Worm (Caenorhabditis elegans) whole organism, L4 larva: ENCODE measurements around the gene cpi-1.

Source experiments
- D1046.2 ChIP-seq: fragments of 200-800 bp; sonication (Bioruptor generic); IDR thresholded peaks from 2 replicates; pipeline ENCODE4 v1.3.6; 2022; ENCODE audit warnings: missing genetic modification characterization, missing compliant biosample characterization
- F26F4.8 ChIP-seq: fragments of 200-800 bp; sonication (Bioruptor generic); conservative IDR thresholded peaks from 2 replicates; pipeline ENCODE4 v1.3.6; 2022; ENCODE audit warnings: missing genetic modification characterization, missing compliant biosample characterization
- F37D6.2 ChIP-seq: sonication (generic microtip); optimal IDR thresholded peaks from 2 replicates; lab custom pipeline; 2016; ENCODE audit warnings: mild to moderate bottlenecking, missing genetic modification characterization, missing compliant biosample characterization
- F49E8.2 ChIP-seq: sonication (generic microtip); optimal IDR thresholded peaks from 2 replicates; lab custom pipeline; 2016; ENCODE audit warnings: missing compliant biosample characterization, mild to moderate bottlenecking, missing genetic modification characterization, borderline replicate concordance
- R02D3.7 ChIP-seq: fragments of 150-350 bp; sonication (generic microtip); optimal IDR thresholded peaks from 3 replicates; lab custom pipeline; 2014; ENCODE audit warnings: missing biosample characterization, missing genetic modification characterization
- T26A8.4 ChIP-seq: fragments of 200-800 bp; sonication (Bioruptor generic); IDR thresholded peaks from 2 replicates; pipeline ENCODE4 v1.3.6; 2022; ENCODE audit warnings: missing genetic modification characterization, missing compliant biosample characterization
- Y5F2A.4 ChIP-seq: fragments of 200-800 bp; sonication (Bioruptor generic); optimal IDR thresholded peaks from 2 replicates; lab custom pipeline; 2018; ENCODE audit warnings: mild to moderate bottlenecking, missing genetic modification characterization, missing compliant biosample characterization
- aha-1 ChIP-seq: fragments of 150-350 bp; peaks from one replicate; lab custom pipeline; 2014; ENCODE audit warnings: missing biosample characterization, missing genetic modification characterization
- arid-1 ChIP-seq: fragments of 200-800 bp; sonication (Bioruptor generic); conservative IDR thresholded peaks from 2 replicates; pipeline ENCODE4 v1.3.6; 2022; ENCODE audit warnings: missing genetic modification reagents, missing genetic modification characterization, missing compliant biosample characterization
- ceh-20 ChIP-seq: fragments of 200-800 bp; sonication (Bioruptor generic); IDR thresholded peaks from 2 replicates; pipeline ENCODE4 v1.3.6; 2022; ENCODE audit warnings: missing genetic modification reagents, missing genetic modification characterization, missing compliant biosample characterization
- ceh-32 ChIP-seq: sonication (generic microtip); optimal IDR thresholded peaks from 2 replicates; lab custom pipeline; 2016; ENCODE audit warnings: mild to moderate bottlenecking, missing genetic modification characterization, missing compliant biosample characterization; ENCODE audit not compliant: poor library complexity
- ceh-44 ChIP-seq: fragments of 200-800 bp; sonication (Bioruptor generic); IDR thresholded peaks from 2 replicates; pipeline ENCODE4 v1.3.6; 2022; ENCODE audit warnings: missing genetic modification reagents, missing genetic modification characterization, missing compliant biosample characterization
- ceh-62 ChIP-seq: sonication (generic microtip); optimal IDR thresholded peaks from 2 replicates; lab custom pipeline; 2017; ENCODE audit warnings: missing biosample characterization, missing genetic modification characterization
- ces-1 ChIP-seq: fragments of 150-350 bp; sonication (generic microtip); optimal IDR thresholded peaks from 4 replicates; lab custom pipeline; 2014; ENCODE audit warnings: missing biosample characterization, missing genetic modification reagents, missing genetic modification characterization
- daf-8 ChIP-seq: fragments of 200-800 bp; sonication (Bioruptor generic); IDR thresholded peaks from 2 replicates; pipeline ENCODE4 v1.3.6; 2022; ENCODE audit warnings: missing genetic modification characterization, missing compliant biosample characterization
- dmd-6 ChIP-seq: fragments of 200-800 bp; sonication (Bioruptor generic); IDR thresholded peaks from 2 replicates; pipeline ENCODE4 v1.3.6; 2022; ENCODE audit warnings: missing genetic modification reagents, missing genetic modification characterization, missing compliant biosample characterization
- dmd-9 ChIP-seq: fragments of 200-800 bp; sonication (Bioruptor generic); IDR thresholded peaks from 2 replicates; pipeline ENCODE4 v1.3.6; 2022; ENCODE audit warnings: missing genetic modification reagents, missing genetic modification characterization, missing compliant biosample characterization
- dpl-1 ChIP-seq: fragments of 150-350 bp; optimal IDR thresholded peaks from 2 replicates; lab custom pipeline; 2014; ENCODE audit warnings: missing biosample characterization, missing genetic modification reagents, missing genetic modification characterization
- duxl-1 ChIP-seq: sonication (generic microtip); optimal IDR thresholded peaks from 2 replicates; lab custom pipeline; 2016; ENCODE audit warnings: mild to moderate bottlenecking, missing genetic modification characterization, moderate library complexity, missing compliant biosample characterization; ENCODE audit not compliant: poor library complexity
- egl-43 ChIP-seq: fragments of 200-800 bp; sonication (Bioruptor generic); IDR thresholded peaks from 2 replicates; pipeline ENCODE4 v1.3.6; 2022; ENCODE audit warnings: missing genetic modification reagents, missing genetic modification characterization, missing compliant biosample characterization
- fos-1 ChIP-seq: fragments of 150-350 bp; optimal IDR thresholded peaks from 2 replicates; lab custom pipeline; 2014; ENCODE audit warnings: missing biosample characterization, missing genetic modification characterization
- hlh-11 ChIP-seq: fragments of 200-800 bp; sonication (Bioruptor generic); optimal IDR thresholded peaks from 2 replicates; lab custom pipeline; 2018; ENCODE audit warnings: mild to moderate bottlenecking, missing genetic modification characterization, missing compliant biosample characterization
- hmg-1.1 ChIP-seq: fragments of 200-800 bp; sonication (Bioruptor generic); IDR thresholded peaks from 2 replicates; pipeline ENCODE4 v1.3.6; 2022; ENCODE audit warnings: missing genetic modification reagents, missing genetic modification characterization, missing compliant biosample characterization
- lim-7 ChIP-seq: fragments of 200-800 bp; sonication (Bioruptor generic); IDR thresholded peaks from 2 replicates; pipeline ENCODE4 v1.3.6; 2022; ENCODE audit warnings: missing genetic modification characterization, missing compliant biosample characterization
- lin-13 ChIP-seq: fragments of 150-350 bp; optimal IDR thresholded peaks from 2 replicates; lab custom pipeline; 2014; ENCODE audit warnings: missing biosample characterization, missing genetic modification reagents, missing genetic modification characterization
- lin-29 ChIP-seq: fragments of 200-800 bp; sonication (Bioruptor generic); IDR thresholded peaks from 2 replicates; pipeline ENCODE4 v1.3.6; 2022; ENCODE audit warnings: missing genetic modification reagents, missing genetic modification characterization, missing compliant biosample characterization
- lin-38 ChIP-seq: fragments of 200-800 bp; sonication (Bioruptor generic); IDR thresholded peaks from 2 replicates; pipeline ENCODE4 v1.3.6; 2022; ENCODE audit warnings: missing genetic modification reagents, missing genetic modification characterization, missing compliant biosample characterization
- madf-9 ChIP-seq: fragments of 200-800 bp; sonication (Bioruptor generic); conservative IDR thresholded peaks from 2 replicates; pipeline ENCODE4 v1.3.6; 2022; ENCODE audit warnings: missing genetic modification reagents, missing genetic modification characterization, missing compliant biosample characterization
- mep-1 ChIP-seq: fragments of 150-350 bp; sonication (generic microtip); optimal IDR thresholded peaks from 3 replicates; lab custom pipeline; 2014; ENCODE audit warnings: missing biosample characterization, missing genetic modification characterization
- mxl-3 ChIP-seq: fragments of 200-800 bp; sonication (Bioruptor generic); optimal IDR thresholded peaks from 2 replicates; lab custom pipeline; 2018; ENCODE audit warnings: mild to moderate bottlenecking, missing genetic modification characterization, missing compliant biosample characterization
- nhr-10 ChIP-seq: fragments of 150-350 bp; optimal IDR thresholded peaks from 2 replicates; lab custom pipeline; 2014; ENCODE audit warnings: missing biosample characterization, missing genetic modification characterization
- nhr-102 ChIP-seq: sonication (generic microtip); optimal IDR thresholded peaks from 2 replicates; lab custom pipeline; 2016; ENCODE audit warnings: mild to moderate bottlenecking, missing genetic modification characterization, moderate library complexity, missing compliant biosample characterization
- nhr-25 ChIP-seq: sonication (generic microtip); optimal IDR thresholded peaks from 2 replicates; lab custom pipeline; 2017; ENCODE audit warnings: missing genetic modification characterization, mild to moderate bottlenecking, missing compliant biosample characterization, antibody characterized with exemption, moderate library complexity, borderline replicate concordance; ENCODE audit not compliant: insufficient read depth
- nhr-28 ChIP-seq: fragments of 150-350 bp; optimal IDR thresholded peaks from 2 replicates; lab custom pipeline; 2014; ENCODE audit warnings: missing biosample characterization, missing genetic modification characterization
- nhr-41 ChIP-seq: fragments of 200-800 bp; sonication (Bioruptor generic); IDR thresholded peaks from 2 replicates; pipeline ENCODE4 v1.3.6; 2022; ENCODE audit warnings: missing genetic modification reagents, missing genetic modification characterization, missing compliant biosample characterization
- nhr-42 ChIP-seq: fragments of 200-800 bp; sonication (Bioruptor generic); IDR thresholded peaks from 2 replicates; pipeline ENCODE4 v1.3.6; 2022; ENCODE audit warnings: missing genetic modification characterization, missing compliant biosample characterization
- nhr-48 ChIP-seq: sonication (generic microtip); optimal IDR thresholded peaks from 2 replicates; lab custom pipeline; 2016; ENCODE audit warnings: mild to moderate bottlenecking, missing genetic modification characterization, missing compliant biosample characterization
- nhr-6 ChIP-seq: fragments of 150-350 bp; optimal IDR thresholded peaks from 2 replicates; lab custom pipeline; 2014; ENCODE audit warnings: missing biosample characterization, missing genetic modification characterization
- nhr-76 ChIP-seq: fragments of 150-350 bp; optimal IDR thresholded peaks from 2 replicates; lab custom pipeline; 2014; ENCODE audit warnings: missing biosample characterization, missing genetic modification characterization
- pqm-1 ChIP-seq: sonication (generic microtip); optimal IDR thresholded peaks from 2 replicates; lab custom pipeline; 2017; ENCODE audit warnings: missing biosample characterization, missing genetic modification characterization
- saeg-2 ChIP-seq: fragments of 200-800 bp; sonication (Bioruptor generic); IDR thresholded peaks from 2 replicates; pipeline ENCODE4 v1.3.6; 2022; ENCODE audit warnings: missing genetic modification reagents, missing genetic modification characterization, missing compliant biosample characterization
- set-16 ChIP-seq: fragments of 200-800 bp; sonication (Bioruptor generic); IDR thresholded peaks from 2 replicates; pipeline ENCODE4 v1.3.6; 2022; ENCODE audit warnings: missing genetic modification reagents, missing genetic modification characterization, missing compliant biosample characterization
- skn-1 ChIP-seq: fragments of 150-350 bp; optimal IDR thresholded peaks from 2 replicates; lab custom pipeline; 2014; ENCODE audit warnings: missing biosample characterization, missing genetic modification characterization
- snpc-1.2 ChIP-seq: fragments of 200-800 bp; sonication (Bioruptor generic); IDR thresholded peaks from 2 replicates; pipeline ENCODE4 v1.3.6; 2022; ENCODE audit warnings: missing genetic modification reagents, missing genetic modification characterization, missing compliant biosample characterization
- snpc-4 ChIP-seq: fragments of 150-350 bp; optimal IDR thresholded peaks from 2 replicates; lab custom pipeline; 2014; ENCODE audit warnings: missing biosample characterization, missing genetic modification characterization
- spr-1 ChIP-seq: sonication (generic microtip); optimal IDR thresholded peaks from 2 replicates; lab custom pipeline; 2016; ENCODE audit warnings: mild to moderate bottlenecking, missing genetic modification characterization, missing compliant biosample characterization
- tag-97 ChIP-seq: fragments of 200-800 bp; sonication (Bioruptor generic); IDR thresholded peaks from 2 replicates; pipeline ENCODE4 v1.3.6; 2022; ENCODE audit warnings: missing genetic modification characterization, missing compliant biosample characterization
- tra-1 ChIP-seq: fragments of 200-800 bp; sonication (Bioruptor generic); IDR thresholded peaks from 2 replicates; pipeline ENCODE4 v1.3.6; 2022; ENCODE audit warnings: missing genetic modification reagents, missing genetic modification characterization, missing compliant biosample characterization
- unc-130 ChIP-seq: sonication (generic microtip); optimal IDR thresholded peaks from 2 replicates; lab custom pipeline; 2016; ENCODE audit warnings: missing genetic modification reagents, missing genetic modification characterization, missing compliant biosample characterization
- zfp-3 ChIP-seq: fragments of 200-800 bp; sonication (Bioruptor generic); conservative IDR thresholded peaks from 2 replicates; pipeline ENCODE4 v1.3.6; 2022; ENCODE audit warnings: missing genetic modification reagents, missing genetic modification characterization, missing compliant biosample characterization
- zip-2 ChIP-seq: fragments of 150-350 bp; optimal IDR thresholded peaks from 2 replicates; lab custom pipeline; 2014; ENCODE audit warnings: missing biosample characterization, missing genetic modification characterization
- ztf-11 ChIP-seq: fragments of 150-350 bp; optimal IDR thresholded peaks from 2 replicates; lab custom pipeline; 2014; ENCODE audit warnings: missing biosample characterization, missing genetic modification characterization

The cpi-1 gene

DNA sequence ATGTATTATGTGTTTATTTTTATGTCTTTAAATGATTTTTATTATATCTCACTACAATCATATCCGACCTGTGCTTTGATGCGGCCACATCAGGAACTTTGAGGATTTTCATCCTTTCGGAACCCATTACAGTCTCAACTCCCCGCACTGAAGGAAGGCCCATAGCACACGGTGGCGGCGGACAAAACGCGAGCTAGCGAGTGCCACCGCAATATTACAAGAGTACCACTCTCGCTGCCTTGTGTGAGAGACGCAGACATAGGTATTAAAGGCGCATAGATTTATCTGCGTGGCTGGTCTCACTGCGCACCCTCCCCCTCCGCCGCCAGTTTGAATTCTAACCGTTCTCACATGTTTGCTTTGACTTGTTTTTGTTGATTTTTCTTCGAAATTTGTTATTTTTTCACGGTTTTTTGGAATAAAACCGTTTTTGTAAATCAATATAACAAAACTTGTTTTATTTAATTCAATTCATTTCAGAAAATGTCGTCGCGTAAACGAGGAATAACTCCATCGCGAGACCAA, 24.3 kb upstream of the cpi-1 start, which contains the start of gene zen-4 (continued):
- no peak for TF ChIP-seq madf-9 (GFP tag; lab: Robert Waterston, UW)
- no peak for TF ChIP-seq F37D6.2 (tag; lab: Kevin White, UChicago)
- TF ChIP-seq ceh-32 (tag; lab: Kevin White, UChicago) = no peak
- no peak for TF ChIP-seq daf-8 (GFP tag; lab: Robert Waterston, UW)
- TF ChIP-seq nhr-6 = peak; percentile 58
- TF ChIP-seq T26A8.4 (GFP tag; lab: Robert Waterston, UW) = peak; percentile 40; the same call in 1 of the 2 replicates
- TF ChIP-seq lin-29 (GFP tag; lab: Robert Waterston, UW) = no peak
- TF ChIP-seq egl-43 = no peak; the same call in 1 of the 2 replicates
- TF ChIP-seq R02D3.7 (tag; lab: Kevin White, UChicago) = no peak
- TF ChIP-seq zip-2 (tag; lab: Kevin White, UChicago) = no peak
- TF ChIP-seq F26F4.8 (GFP tag; lab: Robert Waterston, UW) = no peak
- TF ChIP-seq duxl-1 = peak; percentile 51
- peak; percentile 85 for TF ChIP-seq unc-130 (GFP tag; lab: Kevin White, UChicago)
- peak; percentile 67 for TF ChIP-seq nhr-102
- TF ChIP-seq ceh-20 (GFP tag; lab: Robert Waterston, UW) = no peak
- TF ChIP-seq set-16 = no peak
- TF ChIP-seq nhr-28 (tag; lab: Kevin White, UChicago) = no peak
- TF ChIP-seq ceh-62 (tag; lab: Kevin White, UChicago) = no peak
- peak; percentile 53 for TF ChIP-seq spr-1 (tag; lab: Kevin White, UChicago)
- peak; percentile 100 for TF ChIP-seq snpc-1.2
- no peak for TF ChIP-seq tag-97 (GFP tag; lab: Robert Waterston, UW)
- 0 out of 2 replicates have a peak, but pooled peaks have one; percentile 24 for TF ChIP-seq saeg-2 (GFP tag; lab: Robert Waterston, UW)
- TF ChIP-seq lin-38 = peak; percentile 81
- TF ChIP-seq fos-1 (tag; lab: Kevin White, UChicago) = no peak
- no peak for TF ChIP-seq Y5F2A.4
- TF ChIP-seq nhr-42 (GFP tag; lab: Robert Waterston, UW) = no peak
- peak; percentile 78; the same call in 1 of the 2 replicates for TF ChIP-seq ceh-44 (GFP tag; lab: Robert Waterston, UW)
- TF ChIP-seq nhr-10 (tag; lab: Kevin White, UChicago) = no peak
- TF ChIP-seq hlh-11 (tag; lab: Kevin White, UChicago) = no peak
- TF ChIP-seq lin-13 (GFP tag; lab: Kevin White, UChicago) = peak; percentile 88
- no peak for TF ChIP-seq tra-1
- peak; percentile 79 for TF ChIP-seq snpc-4 (tag; lab: Kevin White, UChicago)
- no peak for TF ChIP-seq hmg-1.1
- TF ChIP-seq skn-1 (tag; lab: Kevin White, UChicago) = no peak
- TF ChIP-seq dmd-6 = no peak
- TF ChIP-seq nhr-41 (GFP tag; lab: Robert Waterston, UW) = no peak
- no peak for TF ChIP-seq mxl-3 (GFP tag; lab: Kevin White, UChicago)
- TF ChIP-seq zfp-3 = 0 out of 2 replicates have a peak, but pooled peaks have one; percentile 27
- TF ChIP-seq dmd-9 (GFP tag; lab: Robert Waterston, UW) = no peak
- peak; percentile 98 for TF ChIP-seq F49E8.2 (tag; lab: Kevin White, UChicago)
- TF ChIP-seq nhr-25 (tag; lab: Kevin White, UChicago) = no peak
- TF ChIP-seq nhr-48 (tag; lab: Kevin White, UChicago) = peak; percentile 19
- TF ChIP-seq arid-1 (GFP tag; lab: Robert Waterston, UW) = peak; percentile 78
- no peak for TF ChIP-seq aha-1 (tag; lab: Kevin White, UChicago)
- no peak for TF ChIP-seq nhr-76 (tag; lab: Kevin White, UChicago)
- TF ChIP-seq pqm-1 (tag; lab: Kevin White, UChicago) = no peak
- no peak for TF ChIP-seq D1046.2 (GFP tag; lab: Robert Waterston, UW)
- TF ChIP-seq ztf-11 (tag; lab: Kevin White, UChicago) = no peak
- TF ChIP-seq ces-1 (GFP tag; lab: Kevin White, UChicago) = no peak
- peak; percentile 36 for TF ChIP-seq dpl-1 (GFP tag; lab: Kevin White, UChicago)
- peak; percentile 68 for TF ChIP-seq mep-1
- no peak for TF ChIP-seq lim-7 (GFP tag; lab: Robert Waterston, UW)
